Fruit fly (Drosophila melanogaster) whole organism, pupa: Measurements from ENCODE around the gene CAH2.

Experiments
- CG10348 ChIP-seq: fragments of 200-800 bp; sonication (Bioruptor generic); IDR thresholded peaks from 2 replicates; pipeline ENCODE4 v1.3.6; 2022; ENCODE audit warnings: missing biosample characterization, missing genetic modification characterization
- CG12605 ChIP-seq: fragments of 200-800 bp; sonication (Bioruptor generic); IDR thresholded peaks from 2 replicates; pipeline ENCODE4 v1.3.6; 2022; ENCODE audit warnings: missing biosample characterization, missing genetic modification characterization
- CG13204 ChIP-seq: fragments of 200-800 bp; sonication (Bioruptor generic); optimal IDR thresholded peaks from 2 replicates; lab custom pipeline; 2018; ENCODE audit warnings: missing biosample characterization, mild to moderate bottlenecking, missing genetic modification characterization, moderate library complexity
- CG14655 ChIP-seq: fragments of 200-800 bp; sonication (Bioruptor generic); optimal IDR thresholded peaks from 3 replicates; lab custom pipeline; 2017; ENCODE audit warnings: mild to moderate bottlenecking, missing biosample characterization, missing genetic modification reagents, missing genetic modification characterization
- CG15710 ChIP-seq: fragments of 200-800 bp; sonication (Bioruptor generic); optimal IDR thresholded peaks from 2 replicates; lab custom pipeline; 2018; ENCODE audit warnings: missing biosample characterization, mild to moderate bottlenecking, missing genetic modification characterization, moderate library complexity
- CG17806 ChIP-seq: fragments of 200-800 bp; sonication (Bioruptor generic); optimal IDR thresholded peaks from 2 replicates; lab custom pipeline; 2018; ENCODE audit warnings: missing biosample characterization, mild to moderate bottlenecking, missing genetic modification characterization, moderate library complexity
- CG32121 ChIP-seq: fragments of 200-800 bp; sonication (Bioruptor generic); IDR thresholded peaks from 2 replicates; pipeline ENCODE4 v1.3.6; 2022; ENCODE audit warnings: missing biosample characterization, missing genetic modification characterization
- CG34367 ChIP-seq: fragments of 200-800 bp; sonication (Bioruptor generic); optimal IDR thresholded peaks from 2 replicates; lab custom pipeline; 2018; ENCODE audit warnings: missing biosample characterization, mild to moderate bottlenecking, missing genetic modification characterization
- CG4496 ChIP-seq: fragments of 200-800 bp; sonication (Bioruptor generic); IDR thresholded peaks from 3 replicates; pipeline ENCODE4 v1.3.6; 2022; ENCODE audit warnings: missing biosample characterization, missing genetic modification characterization
- CG8159 ChIP-seq: fragments of 200-800 bp; sonication (Bioruptor generic); optimal IDR thresholded peaks from 3 replicates; lab custom pipeline; 2018; ENCODE audit warnings: missing biosample characterization, mild to moderate bottlenecking, missing genetic modification characterization, moderate library complexity
- CG8301 ChIP-seq: fragments of 200-800 bp; sonication (Bioruptor generic); optimal IDR thresholded peaks from 2 replicates; lab custom pipeline; 2018; ENCODE audit warnings: missing biosample characterization, mild to moderate bottlenecking, missing genetic modification characterization
- CG9948 ChIP-seq: fragments of 200-800 bp; sonication (Bioruptor generic); optimal IDR thresholded peaks from 2 replicates; lab custom pipeline; 2018; ENCODE audit warnings: missing biosample characterization, mild to moderate bottlenecking, missing genetic modification characterization, moderate library complexity
- D1 ChIP-seq: fragments of 200-800 bp; sonication (Bioruptor generic); optimal IDR thresholded peaks from 2 replicates; lab custom pipeline; 2018; ENCODE audit warnings: missing biosample characterization, mild to moderate bottlenecking, missing genetic modification characterization, moderate library complexity
- EcR ChIP-seq: fragments of 200-800 bp; sonication (Bioruptor generic); optimal IDR thresholded peaks from 3 replicates; lab custom pipeline; 2019; ENCODE audit warnings: missing biosample characterization, missing genetic modification characterization, mild to moderate bottlenecking, moderate library complexity, missing genetic modification reagents
- Ets98B ChIP-seq: fragments of 200-800 bp; sonication (Bioruptor generic); IDR thresholded peaks from 2 replicates; pipeline ENCODE4 v1.3.6; 2022; ENCODE audit warnings: missing biosample characterization, missing genetic modification characterization
- Pif1A ChIP-seq: fragments of 200-800 bp; sonication (Bioruptor generic); optimal IDR thresholded peaks from 3 replicates; lab custom pipeline; 2016; ENCODE audit warnings: missing biosample characterization, missing genetic modification characterization
- Pif1B ChIP-seq: fragments of 200-800 bp; sonication (Bioruptor generic); optimal IDR thresholded peaks from 3 replicates; lab custom pipeline; 2016; ENCODE audit warnings: missing biosample characterization, missing genetic modification characterization
- Snoo ChIP-seq: fragments of 200-800 bp; sonication (Bioruptor generic); optimal IDR thresholded peaks from 3 replicates; lab custom pipeline; 2017; ENCODE audit warnings: missing biosample characterization, mild to moderate bottlenecking, missing genetic modification characterization, inconsistent platforms
- fd96Ca ChIP-seq: fragments of 200-800 bp; sonication (Bioruptor generic); IDR thresholded peaks from 3 replicates; pipeline ENCODE4 v1.3.6; 2022; ENCODE audit warnings: missing biosample characterization, missing genetic modification characterization
- gl ChIP-seq: fragments of 200-800 bp; sonication (Bioruptor generic); optimal IDR thresholded peaks from 2 replicates; lab custom pipeline; 2018; ENCODE audit warnings: missing biosample characterization, mild to moderate bottlenecking, missing genetic modification characterization
- rn ChIP-seq: fragments of 200-800 bp; sonication (Bioruptor generic); IDR thresholded peaks from 2 replicates; pipeline ENCODE4 v1.3.6; 2022; ENCODE audit warnings: missing biosample characterization, missing genetic modification characterization

Gene CAH2

DNA sequence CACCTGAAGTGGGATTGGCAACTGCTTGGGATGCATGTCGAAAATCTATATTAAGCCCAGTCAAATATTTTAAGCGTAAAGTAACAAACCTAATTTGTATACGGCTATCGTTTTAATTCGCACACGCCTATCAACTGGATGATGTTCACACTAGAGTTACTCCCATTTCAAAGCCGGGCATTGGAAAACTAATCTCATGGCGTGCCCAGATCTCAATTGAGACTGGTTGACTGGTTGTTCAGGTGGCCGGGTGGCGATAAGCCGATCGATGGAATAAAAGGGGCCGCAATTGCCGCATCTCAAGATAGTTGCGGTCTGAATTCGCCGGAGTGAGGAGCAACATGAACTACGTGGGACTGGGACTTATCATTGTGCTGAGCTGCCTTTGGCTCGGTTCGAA, 11.1 kb downstream of the CAH2 start, which contains the start of gene Est-6:
Gene Est-6, plus strand, starts transcription at position 301 of the 400 bp plus-strand sequence.
- no peak for TF ChIP-seq CG14655 (GFP tag; lab: Kevin White, UChicago)
- no peak for TF ChIP-seq CG13204
- no peak for TF ChIP-seq CG10348 (GFP tag; lab: Robert Waterston, UW)
- TF ChIP-seq CG15710 (tag; lab: Kevin White, UChicago) = no peak
- no peak for TF ChIP-seq fd96Ca (GFP tag; lab: Robert Waterston, UW)
- no peak for TF ChIP-seq CG8301 (tag; lab: Kevin White, UChicago)
- TF ChIP-seq CG17806 (tag; lab: Kevin White, UChicago) = no peak
- TF ChIP-seq gl = no peak
- no peak for TF ChIP-seq Pif1A
- no peak for TF ChIP-seq CG4496 (GFP tag; lab: Robert Waterston, UW)
- TF ChIP-seq Pif1B (GFP tag; lab: Kevin White, UChicago) = no peak
- TF ChIP-seq CG32121 (GFP tag; lab: Robert Waterston, UW) = no peak
- no peak for TF ChIP-seq Snoo
- TF ChIP-seq CG8159 (tag; lab: Kevin White, UChicago) = no peak
- no peak for TF ChIP-seq CG34367
- TF ChIP-seq D1 = no peak
- no peak for TF ChIP-seq rn (GFP tag; lab: Robert Waterston, UW)

DNA sequence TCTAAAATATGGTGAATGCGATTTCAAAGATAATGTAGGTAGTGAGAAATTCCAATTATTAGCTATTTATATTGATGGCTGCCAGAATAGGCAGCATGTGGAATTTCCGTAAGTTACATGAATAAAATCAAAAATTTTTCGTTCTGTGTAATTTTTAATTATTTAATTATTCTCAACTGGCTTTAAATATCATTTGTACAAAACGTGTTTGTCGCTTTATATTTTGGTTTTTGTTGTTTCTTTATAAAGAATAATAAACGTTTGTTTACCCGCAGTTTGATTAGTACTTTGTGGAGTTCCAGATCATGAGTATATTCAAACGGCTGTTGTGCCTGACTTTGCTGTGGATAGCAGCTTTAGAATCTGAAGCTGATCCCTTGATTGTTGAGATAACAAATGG, 13.0 kb downstream of the CAH2 start, which contains the start of gene Est-P:
Gene Est-P, plus strand, starts transcription at position 301 of the 400 bp plus-strand sequence.
- TF ChIP-seq CG14655 (GFP tag; lab: Kevin White, UChicago) (no peak), CG8159 (tag; lab: Kevin White, UChicago) (no peak), CG8301 (tag; lab: Kevin White, UChicago) (no peak), CG10348 (GFP tag; lab: Robert Waterston, UW) (no peak), CG4496 (GFP tag; lab: Robert Waterston, UW) (no peak), Pif1A (no peak), CG17806 (tag; lab: Kevin White, UChicago) (no peak), D1 (no peak), Snoo (no peak), Ets98B (no peak), CG9948 (no peak)

DNA sequence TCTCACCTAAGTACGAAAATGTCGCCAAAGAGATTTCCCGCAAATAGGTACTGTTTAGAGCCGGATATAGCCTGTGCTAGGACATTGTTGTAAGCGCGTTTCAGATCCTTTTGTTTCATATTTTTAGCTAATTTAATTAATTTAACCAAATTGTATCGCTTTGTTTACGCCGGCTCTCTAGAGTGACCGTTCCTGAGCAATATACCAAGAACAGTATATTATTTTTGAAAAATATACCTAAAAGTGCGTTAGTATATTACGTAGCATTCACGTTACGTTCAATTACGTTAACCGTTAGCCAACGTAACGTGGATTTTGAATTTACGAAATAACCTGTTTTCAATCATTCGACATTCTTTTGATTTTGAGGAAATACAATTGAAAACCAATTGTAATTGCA, 16.1 kb downstream of the CAH2 start, which contains the start of gene thoc6:
Gene thoc6, minus strand, starts transcription at position 204 of the 400 bp plus-strand sequence.
- TF ChIP-seq CG8301 (tag; lab: Kevin White, UChicago) = no peak
- TF ChIP-seq Pif1B (GFP tag; lab: Kevin White, UChicago) = no peak
- no peak for TF ChIP-seq CG12605 (GFP tag; lab: Robert Waterston, UW)

DNA sequence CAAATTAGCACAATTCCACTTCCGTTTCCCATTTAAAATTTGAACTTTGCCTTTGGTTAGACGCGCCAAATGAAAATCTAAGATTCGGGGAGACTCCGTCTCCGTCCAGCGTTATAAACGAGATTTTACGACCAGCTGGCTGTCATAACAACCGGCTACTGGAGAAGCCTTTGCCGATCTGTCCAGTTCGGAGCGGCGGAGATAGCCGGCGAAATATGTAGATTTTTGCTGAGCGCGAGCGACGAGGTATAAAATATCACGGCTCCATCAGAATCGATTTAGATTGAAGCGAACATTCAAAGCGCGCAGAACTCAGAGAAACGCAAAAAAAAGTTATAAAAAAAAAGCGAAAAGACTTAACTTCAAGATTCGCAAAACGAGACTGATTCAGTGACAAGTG, 20.1 kb downstream of the CAH2 start, which contains the start of gene CG11529:
Gene CG11529, plus strand, starts transcription at position 301 of the 400 bp plus-strand sequence.
- TF ChIP-seq CG9948 (no peak), gl (no peak), CG15710 (tag; lab: Kevin White, UChicago) (no peak), Ets98B (no peak), CG17806 (tag; lab: Kevin White, UChicago) (no peak), CG12605 (GFP tag; lab: Robert Waterston, UW) (no peak), CG8159 (tag; lab: Kevin White, UChicago) (no peak), Pif1A (no peak), Snoo (no peak), CG14655 (GFP tag; lab: Kevin White, UChicago) (no peak), rn (GFP tag; lab: Robert Waterston, UW) (no peak), CG34367 (no peak), fd96Ca (GFP tag; lab: Robert Waterston, UW) (no peak), EcR (GFP tag; lab: Kevin White, UChicago) (no peak), CG13204 (no peak)
- TF ChIP-seq, all 21 proteins: peak for 0

DNA sequence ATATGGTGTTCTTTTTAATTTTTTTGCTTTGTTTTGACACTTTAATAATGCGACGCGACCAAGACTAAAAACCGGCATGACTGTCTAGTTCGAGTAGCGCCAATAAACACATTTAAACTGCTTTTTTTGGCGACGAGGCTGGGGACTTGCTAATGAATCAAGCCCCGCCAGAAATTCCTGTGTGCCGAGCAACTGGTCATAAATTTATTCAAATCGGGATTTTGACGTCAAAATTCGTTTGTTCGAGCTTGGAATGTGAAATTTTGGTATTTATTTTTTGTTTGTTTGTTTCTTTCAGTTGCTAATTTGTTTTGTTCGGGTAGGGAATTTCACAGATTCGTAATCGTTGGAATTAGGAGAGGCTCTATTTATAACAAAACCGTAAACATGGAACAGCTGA, 25.6 kb downstream of the CAH2 start:
- TF ChIP-seq CG9948 (no peak), CG17806 (tag; lab: Kevin White, UChicago) (no peak), CG15710 (tag; lab: Kevin White, UChicago) (no peak), fd96Ca (GFP tag; lab: Robert Waterston, UW) (no peak), Snoo (no peak), CG8301 (tag; lab: Kevin White, UChicago) (no peak), CG10348 (GFP tag; lab: Robert Waterston, UW) (no peak), Ets98B (no peak), CG13204 (no peak), CG12605 (GFP tag; lab: Robert Waterston, UW) (no peak), CG32121 (GFP tag; lab: Robert Waterston, UW) (no peak), CG34367 (no peak), gl (no peak), CG14655 (GFP tag; lab: Kevin White, UChicago) (no peak), rn (GFP tag; lab: Robert Waterston, UW) (no peak)

DNA sequence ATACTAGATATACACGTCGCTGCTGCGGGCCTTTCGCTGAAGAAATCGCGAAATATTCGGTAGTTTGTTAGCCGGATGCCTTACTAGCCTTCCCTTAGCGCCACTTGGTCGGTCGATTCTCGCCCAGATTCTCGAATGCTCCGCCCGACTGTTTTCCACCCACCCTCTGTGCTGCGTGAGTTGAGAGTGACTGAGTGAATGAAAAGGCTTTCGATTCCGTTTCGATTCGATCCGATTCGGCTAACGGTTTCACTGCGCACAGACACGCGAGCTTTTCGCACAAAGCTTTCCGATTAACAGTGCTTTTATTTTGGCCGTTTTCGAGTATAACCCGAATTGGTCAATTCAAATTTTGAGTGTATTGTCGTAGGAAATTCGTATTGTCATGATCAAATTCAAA, 26.3 kb downstream of the CAH2 start, which contains the start of gene Ak1:
Gene Ak1, minus strand, starts transcription at position 347 of the 400 bp plus-strand sequence.
- TF ChIP-seq CG17806 (tag; lab: Kevin White, UChicago) (no peak), CG34367 (no peak), CG32121 (GFP tag; lab: Robert Waterston, UW) (no peak), D1 (no peak)

DNA sequence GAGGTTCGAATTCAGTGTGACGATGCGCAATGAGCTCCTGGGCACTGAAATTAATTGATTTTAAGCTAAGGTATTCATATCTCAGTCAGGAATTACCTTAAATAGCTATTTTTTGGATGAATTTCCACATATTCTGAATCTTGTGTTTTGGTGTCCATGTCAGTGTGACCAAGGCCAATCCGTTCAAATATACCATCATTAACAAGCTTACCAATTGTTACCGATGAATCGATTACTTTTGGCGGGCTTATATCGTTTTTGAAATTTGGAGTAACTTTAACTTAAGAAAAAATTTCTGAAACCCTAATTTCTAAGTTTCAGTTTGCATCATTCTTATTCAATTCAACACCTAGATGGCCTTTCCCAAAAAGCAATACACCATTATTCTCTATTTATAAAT, 28.4 kb downstream of the CAH2 start, which contains the start of gene Tsen54:
Gene Tsen54, minus strand, starts transcription at position 175 of the 400 bp plus-strand sequence.
- TF ChIP-seq Ets98B (no peak), CG4496 (GFP tag; lab: Robert Waterston, UW) (no peak), CG8159 (tag; lab: Kevin White, UChicago) (no peak), EcR (GFP tag; lab: Kevin White, UChicago) (no peak), Pif1B (GFP tag; lab: Kevin White, UChicago) (no peak), CG17806 (tag; lab: Kevin White, UChicago) (no peak), CG13204 (no peak), rn (GFP tag; lab: Robert Waterston, UW) (no peak), CG34367 (no peak), fd96Ca (GFP tag; lab: Robert Waterston, UW) (no peak), CG8301 (tag; lab: Kevin White, UChicago) (no peak), CG9948 (no peak), Snoo (no peak), CG12605 (GFP tag; lab: Robert Waterston, UW) (no peak), CG10348 (GFP tag; lab: Robert Waterston, UW) (no peak), CG32121 (GFP tag; lab: Robert Waterston, UW) (no peak), gl (no peak), Pif1A (no peak), CG15710 (tag; lab: Kevin White, UChicago) (no peak), CG14655 (GFP tag; lab: Kevin White, UChicago) (no peak)
